Fruit fly (Drosophila melanogaster) Kc167 (cell line): ENCODE data around the gene CG8927.

Experiments used
- Myc ChIP-seq: fragments of >200 bp; optimal IDR thresholded peaks from 2 replicates; lab custom pipeline; 2017; ENCODE audit warnings: missing external identifiers
- h ChIP-seq: fragments of >200 bp; optimal IDR thresholded peaks from 3 replicates; lab custom pipeline; 2018; ENCODE audit warnings: missing external identifiers
- psq ChIP-seq: fragments of >200 bp; optimal IDR thresholded peaks from 2 replicates; lab custom pipeline; 2017; ENCODE audit warnings: missing external identifiers
- ttk ChIP-seq: sonication (Bioruptor generic); optimal IDR thresholded peaks from 2 replicates; lab custom pipeline; 2017; ENCODE audit warnings: missing external identifiers

DNA sequence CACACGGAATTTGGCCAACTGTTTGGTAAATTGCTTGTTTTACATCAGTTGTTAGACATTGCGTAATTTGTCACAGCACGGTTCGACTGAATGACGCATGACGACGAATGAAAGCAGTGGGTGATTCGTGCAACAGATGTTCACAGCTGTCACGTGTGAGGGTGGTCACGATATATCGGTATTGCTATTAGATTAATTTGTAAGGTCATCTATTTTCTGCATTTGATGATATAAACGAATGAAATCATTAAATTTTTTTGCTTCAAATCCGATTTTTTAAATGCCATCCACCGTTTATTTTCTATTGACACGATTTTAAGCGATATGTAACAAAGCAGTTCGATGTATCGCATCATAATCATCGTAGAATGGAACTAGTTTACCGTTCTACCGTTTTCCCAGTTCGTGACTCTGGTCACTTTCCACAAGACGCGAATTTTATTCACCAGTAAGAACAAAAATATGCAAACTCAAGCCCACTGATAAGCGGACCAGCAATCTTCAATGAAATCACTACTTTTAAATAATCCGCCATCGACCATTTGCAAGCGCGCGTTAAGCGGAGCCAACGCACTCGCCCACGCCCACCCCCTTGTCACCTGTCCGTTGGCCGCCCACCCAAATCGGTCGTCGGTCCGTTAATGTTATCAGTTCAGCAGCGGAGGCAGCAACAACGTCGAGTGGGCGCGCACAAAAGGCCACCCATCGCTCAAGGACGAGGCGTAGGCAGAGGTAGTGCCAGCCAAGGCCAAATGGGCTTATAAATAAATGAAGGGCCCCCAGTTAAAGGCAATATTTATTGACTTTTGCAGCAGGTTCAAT, 34.0 kb upstream of the CG8927 start, which contains the start of the genes Mic26-27 and CG5916:
- TF ChIP-seq h (lab: Kevin White, UChicago) (no peak), Myc (lab: Kevin White, UChicago) (no peak), psq (lab: Kevin White, UChicago) (no peak), ttk (no peak)
